Fruit fly (Drosophila melanogaster): ENCODE results near the gene CG12105.

CG12105 gene

DNA sequence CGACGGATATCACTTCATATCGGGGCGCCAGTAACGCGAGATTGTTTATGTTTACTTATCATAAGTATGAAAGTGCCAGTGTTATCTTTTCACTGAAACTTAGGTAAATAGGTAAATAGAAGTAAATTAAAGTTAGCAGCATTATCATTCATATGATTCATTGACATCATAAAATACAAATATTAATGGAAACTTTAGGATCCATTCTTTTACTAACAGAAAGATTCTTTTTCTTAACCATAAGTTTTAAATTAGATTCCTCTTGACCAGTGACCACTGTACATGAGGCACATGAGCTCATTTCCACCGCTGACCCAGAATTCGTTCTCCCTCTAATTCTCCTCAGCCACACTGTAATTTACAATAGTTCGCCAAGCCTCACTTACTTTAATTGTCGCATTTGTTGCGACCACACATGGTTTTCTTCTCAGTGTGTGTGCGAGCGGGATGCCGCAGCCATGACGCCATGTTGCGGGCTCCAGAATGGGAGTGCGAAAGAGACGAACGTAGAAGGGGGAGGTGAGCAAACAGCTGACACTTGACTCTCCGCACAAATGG is 37.1 kb downstream of the CG12105 start:
- no peak for TF ChIP-seq CG17328 (GFP tag; IDR thresholded peaks at IDR 0.05)
- TF ChIP-seq bigmax (GFP tag; optimal IDR thresholded peaks at IDR 0.05): no peak
- TF ChIP-seq run (tag; optimal IDR thresholded peaks at IDR 0.05): no peak
- no peak for TF ChIP-seq stc (GFP tag; IDR thresholded peaks at IDR 0.05)
- TF ChIP-seq NK7.1 (GFP tag; optimal IDR thresholded peaks at IDR 0.05): no peak
- TF ChIP-seq D19A (tag; optimal IDR thresholded peaks at IDR 0.05): peak; percentile 30
- peak; percentile 28 for TF ChIP-seq CG6854 (GFP tag; optimal IDR thresholded peaks at IDR 0.05)
- no peak for TF ChIP-seq CG30020 (tag; optimal IDR thresholded peaks at IDR 0.05)
- no peak for TF ChIP-seq CkIIα-i1 (GFP tag; IDR thresholded peaks at IDR 0.05)
- no peak for TF ChIP-seq Optix (GFP tag; IDR thresholded peaks at IDR 0.05)
- TF ChIP-seq Chrac-16 (GFP tag; optimal IDR thresholded peaks at IDR 0.05): peak; percentile 34
- no peak for TF ChIP-seq CG12155 (GFP tag; optimal IDR thresholded peaks at IDR 0.05)
- TF ChIP-seq mam (GFP tag; optimal IDR thresholded peaks at IDR 0.05): no peak
- peak; percentile 53 for TF ChIP-seq CG2120 (GFP tag; optimal IDR thresholded peaks at IDR 0.05)
- TF ChIP-seq CG18599 (GFP tag; optimal IDR thresholded peaks at IDR 0.05): peak; percentile 57
- no peak for TF ChIP-seq fru (optimal IDR thresholded peaks at IDR 0.05)
- no peak for TF ChIP-seq ATbp (GFP tag; optimal IDR thresholded peaks at IDR 0.05)
- TF ChIP-seq yki (optimal IDR thresholded peaks at IDR 0.05): no peak
- no peak for TF ChIP-seq wor (GFP tag; IDR thresholded peaks at IDR 0.05)
- no peak for TF ChIP-seq CG11560 (tag; IDR thresholded peaks at IDR 0.05)
- no peak for TF ChIP-seq hb (GFP tag; IDR thresholded peaks at IDR 0.05; ENCODE audit: partially characterized antibody)
- no peak for TF ChIP-seq Usf (GFP tag; optimal IDR thresholded peaks at IDR 0.05)
- TF ChIP-seq prd (optimal IDR thresholded peaks at IDR 0.05): no peak
- peak; percentile 58 for TF ChIP-seq prd (GFP tag; IDR thresholded peaks at IDR 0.05)
- TF ChIP-seq vfl (GFP tag; optimal IDR thresholded peaks at IDR 0.05): no peak
- no peak for TF ChIP-seq CG7271 (tag; optimal IDR thresholded peaks at IDR 0.05)
- TF ChIP-seq lilli (GFP tag; optimal IDR thresholded peaks at IDR 0.05): peak; percentile 39
- TF ChIP-seq CG1603 (tag; optimal IDR thresholded peaks at IDR 0.05): peak; percentile 24
- TF ChIP-seq ERR (GFP tag; optimal IDR thresholded peaks at IDR 0.05): no peak
- TF ChIP-seq CG4730 (GFP tag; IDR thresholded peaks at IDR 0.05): no peak
- peak; percentile 62; the same call in 2 of the 3 replicates for TF ChIP-seq dysf (GFP tag; IDR thresholded peaks at IDR 0.05)
- TF ChIP-seq CoRest (tag; optimal IDR thresholded peaks at IDR 0.05): peak; percentile 7
- peak; percentile 34; the same call in 1 of the 2 replicates for TF ChIP-seq Ptx1 (GFP tag; IDR thresholded peaks at IDR 0.05)
- no peak for TF ChIP-seq hth (optimal IDR thresholded peaks at IDR 0.05)
- no peak; the same call in 1 of the 2 replicates for TF ChIP-seq ssp (GFP tag; IDR thresholded peaks at IDR 0.05)
- TF ChIP-seq vnd (GFP tag; IDR thresholded peaks at IDR 0.05; ENCODE audit: partially characterized antibody): no peak
- TF ChIP-seq crp (GFP tag; optimal IDR thresholded peaks at IDR 0.05): peak in 1 of 2 experiments; percentile 30
- 0 out of 2 replicates have a peak, but pooled peaks have one; percentile 6 for TF ChIP-seq toy (GFP tag; IDR thresholded peaks at IDR 0.05)
- no peak for TF ChIP-seq CG10274 (GFP tag; optimal IDR thresholded peaks at IDR 0.05)
- peak in 1 of 2 experiments; percentile 61 for TF ChIP-seq eve (GFP tag; optimal IDR thresholded peaks at IDR 0.05)
- TF ChIP-seq tup (GFP tag; optimal IDR thresholded peaks at IDR 0.05): no peak
- peak; percentile 50 for TF ChIP-seq odd (GFP tag; optimal IDR thresholded peaks at IDR 0.05)
- peak; percentile 36; the same call in 1 of the 4 replicates for TF ChIP-seq Gug (GFP tag; IDR thresholded peaks at IDR 0.05)
- TF ChIP-seq fd3F (GFP tag; optimal IDR thresholded peaks at IDR 0.05): peak; percentile 3
- no peak for TF ChIP-seq Taf1 (GFP tag; IDR thresholded peaks at IDR 0.05)
- 0 out of 2 replicates have a peak, but pooled peaks have one; percentile 52 for TF ChIP-seq sob (GFP tag; IDR thresholded peaks at IDR 0.05)
- TF ChIP-seq dimm (GFP tag; IDR thresholded peaks at IDR 0.05): no peak
- TF ChIP-seq CG31224 (GFP tag; IDR thresholded peaks at IDR 0.05): 0 out of 2 replicates have a peak, but pooled peaks have one; percentile 7
- TF ChIP-seq CG7556 (GFP tag; optimal IDR thresholded peaks at IDR 0.05): peak; percentile 19
- no peak for TF ChIP-seq ash1 (GFP tag; optimal IDR thresholded peaks at IDR 0.05)
- TF ChIP-seq CG4404 (GFP tag; IDR thresholded peaks at IDR 0.05): no peak
- peak; percentile 9; the same call in 1 of the 2 replicates for TF ChIP-seq Drgx (GFP tag; IDR thresholded peaks at IDR 0.05)
